Fruit fly (Drosophila melanogaster): ENCODE data around the gene XNP.

DNA sequence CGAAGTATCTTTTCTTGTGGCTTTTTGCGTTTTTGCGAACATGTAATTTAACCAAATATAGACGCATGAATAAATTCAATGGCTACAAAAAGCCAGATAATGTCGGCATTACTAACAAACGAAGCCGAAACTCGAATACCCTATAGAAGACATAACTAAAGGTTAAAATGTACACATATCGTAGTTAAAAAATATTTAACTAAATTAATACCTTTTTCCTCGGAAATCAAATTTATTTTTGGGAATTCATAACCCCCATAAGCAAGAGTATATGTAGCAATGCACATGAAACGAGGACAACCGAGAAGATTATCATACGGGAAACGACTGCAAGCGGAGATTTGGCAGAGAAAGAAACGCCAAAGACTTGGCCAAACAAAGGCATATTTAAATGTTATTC, 21.0 kb downstream of the XNP start:
- TF ChIP-seq CG8478 (optimal IDR thresholded peaks at IDR 0.05) (no peak), CTCF (optimal IDR thresholded peaks at IDR 0.05) (no peak)

All from S2 (cell line).